Worm (Caenorhabditis elegans): ENCODE results near the gene josd-1.

- TF ChIP-seq sptf-1 (tag; optimal IDR thresholded peaks at IDR 0.05) (no peak), unc-39 (tag; optimal IDR thresholded peaks at IDR 0.05) (no peak), snpc-4 (tag; optimal IDR thresholded peaks at IDR 0.05) (no peak), ceh-39 (tag; optimal IDR thresholded peaks at IDR 0.05) (no peak)
These were observed 25.0 kb upstream of the josd-1 start for ce11 chrIII:2811410-2811809.
